Fruit fly (Drosophila melanogaster): ENCODE results near the gene zormin.
A peak's percentile ranks its signal among the peaks of the same experiment; 100 is the strongest.

The zormin gene

DNA sequence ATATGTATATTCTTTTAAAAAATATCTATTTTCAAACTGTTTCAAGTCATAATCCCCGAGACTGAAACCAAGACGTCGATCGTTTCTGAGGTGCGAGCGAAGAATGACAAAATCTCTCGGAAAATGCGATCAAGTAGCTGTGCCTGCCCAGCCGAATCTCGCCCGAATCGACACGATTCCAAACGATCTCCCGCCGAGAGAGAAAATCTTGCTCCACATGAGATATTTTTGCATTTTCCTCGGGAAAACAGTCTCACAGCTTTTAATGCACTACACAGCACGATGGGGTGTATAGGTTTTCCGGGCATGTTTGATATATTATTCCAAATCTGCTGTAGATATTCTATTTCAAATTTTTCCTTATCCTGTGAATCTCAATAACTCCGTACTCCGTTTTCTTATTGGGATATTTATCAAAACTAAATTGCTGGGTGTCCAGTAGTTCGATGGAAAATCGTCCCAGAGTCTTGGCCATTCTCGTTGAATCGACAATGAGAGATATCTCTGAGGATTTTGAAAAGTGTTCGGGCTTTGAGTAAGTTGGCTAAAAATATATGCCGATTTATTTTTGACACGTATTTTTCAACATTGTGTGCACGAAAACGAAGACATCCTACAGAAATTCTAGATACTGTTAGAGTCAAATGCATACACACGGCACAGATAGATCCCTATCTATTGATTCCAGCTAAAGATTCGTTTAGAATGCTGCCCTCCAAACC is 35.8 kb downstream of the zormin start, which contains the start of gene sls (continued):
- peak in 1 of 2 experiments; percentile 45 for TF ChIP-seq crp (GFP tag; optimal IDR thresholded peaks at IDR 0.05)
- TF ChIP-seq wor (GFP tag; IDR thresholded peaks at IDR 0.05) = peak; percentile 87
- peak; percentile 74 for TF ChIP-seq CG18764 (GFP tag; optimal IDR thresholded peaks at IDR 0.05)
- TF ChIP-seq CG6175 (GFP tag; IDR thresholded peaks at IDR 0.05) = peak; percentile 63; the same call in 1 of the 3 replicates
- peak; percentile 91 for TF ChIP-seq Optix (GFP tag; IDR thresholded peaks at IDR 0.05)
- peak; percentile 95 for TF ChIP-seq nmo (GFP tag; optimal IDR thresholded peaks at IDR 0.05)
- TF ChIP-seq CG13287 (GFP tag; IDR thresholded peaks at IDR 0.05; ENCODE audit: partially characterized antibody) = no peak
- peak; percentile 84 for TF ChIP-seq CG13894 (tag; optimal IDR thresholded peaks at IDR 0.05)
- TF ChIP-seq cas (GFP tag; IDR thresholded peaks at IDR 0.05) = peak; percentile 79
- peak; percentile 92 for TF ChIP-seq otp (GFP tag; IDR thresholded peaks at IDR 0.05)
- TF ChIP-seq CG2199 (GFP tag; IDR thresholded peaks at IDR 0.05) = no peak
- peak; percentile 82 for TF ChIP-seq NK7.1 (GFP tag; optimal IDR thresholded peaks at IDR 0.05)
- TF ChIP-seq Antp (GFP tag; optimal IDR thresholded peaks at IDR 0.05) = peak; percentile 86
- TF ChIP-seq Lim3 (GFP tag; IDR thresholded peaks at IDR 0.05) = peak; percentile 60; the same call in 1 of the 2 replicates
- no peak for TF ChIP-seq CG42726 (GFP tag; IDR thresholded peaks at IDR 0.05; ENCODE audit: partially characterized antibody)
- no peak for TF ChIP-seq yki (optimal IDR thresholded peaks at IDR 0.05)
- TF ChIP-seq CG30431 (GFP tag; optimal IDR thresholded peaks at IDR 0.05) = peak; percentile 87
- peak; percentile 82 for TF ChIP-seq maf-S (GFP tag; optimal IDR thresholded peaks at IDR 0.05)
- TF ChIP-seq CG8478 (optimal IDR thresholded peaks at IDR 0.05) = no peak
- peak; percentile 71 for TF ChIP-seq CG5245 (GFP tag; optimal IDR thresholded peaks at IDR 0.05)
- TF ChIP-seq dan (GFP tag; IDR thresholded peaks at IDR 0.05) = peak; percentile 66; the same call in 1 of the 2 replicates
- no peak for TF ChIP-seq CG34224 (GFP tag; IDR thresholded peaks at IDR 0.05; ENCODE audit: partially characterized antibody)
- TF ChIP-seq CG6854 (GFP tag; optimal IDR thresholded peaks at IDR 0.05) = peak; percentile 46
- peak; percentile 81; the same call in 2 of the 3 replicates for TF ChIP-seq C15 (GFP tag; IDR thresholded peaks at IDR 0.05)
- TF ChIP-seq CG31388 (GFP tag; optimal IDR thresholded peaks at IDR 0.05) = peak; percentile 61
- peak; percentile 69 for TF ChIP-seq CG17802 (tag; optimal IDR thresholded peaks at IDR 0.05)
- TF ChIP-seq CG7963 (GFP tag; IDR thresholded peaks at IDR 0.05; ENCODE audit: partially characterized antibody) = no peak
- TF ChIP-seq CG1602 (GFP tag; optimal IDR thresholded peaks at IDR 0.05) = peak; percentile 91
- TF ChIP-seq luna (GFP tag; optimal IDR thresholded peaks at IDR 0.05) = no peak
- peak; percentile 88 for TF ChIP-seq tgo (GFP tag; IDR thresholded peaks at IDR 0.05)
- TF ChIP-seq esg (GFP tag; conservative IDR thresholded peaks at IDR 0.05) = peak; percentile 88
- peak; percentile 74 for TF ChIP-seq exex (tag; optimal IDR thresholded peaks at IDR 0.05)
- no peak for TF ChIP-seq CG2129 (GFP tag; IDR thresholded peaks at IDR 0.05; ENCODE audit: partially characterized antibody)
- no peak for TF ChIP-seq Bgb (GFP tag; IDR thresholded peaks at IDR 0.05; ENCODE audit: partially characterized antibody)
- peak; percentile 86 for TF ChIP-seq CG11504 (tag; optimal IDR thresholded peaks at IDR 0.05)
- peak; percentile 94 for TF ChIP-seq Rfx (GFP tag; IDR thresholded peaks at IDR 0.05)
- TF ChIP-seq chif (GFP tag; optimal IDR thresholded peaks at IDR 0.05) = peak; percentile 91 to 96
- peak; percentile 83 for TF ChIP-seq trh (GFP tag; optimal IDR thresholded peaks at IDR 0.05)
- peak; percentile 78 for TF ChIP-seq bowl (GFP tag; IDR thresholded peaks at IDR 0.05)
- TF ChIP-seq CG8944 (GFP tag; optimal IDR thresholded peaks at IDR 0.05) = peak; percentile 94
- TF ChIP-seq Usf (GFP tag; optimal IDR thresholded peaks at IDR 0.05) = peak; percentile 85
- peak; percentile 45 for TF ChIP-seq kah (GFP tag; optimal IDR thresholded peaks at IDR 0.05)
- TF ChIP-seq Lpt (GFP tag; optimal IDR thresholded peaks at IDR 0.05) = no peak
- TF ChIP-seq CG4360 (GFP tag; IDR thresholded peaks at IDR 0.05) = peak; percentile 55; the same call in 1 of the 2 replicates
- peak; percentile 94 for TF ChIP-seq bab2 (GFP tag; optimal IDR thresholded peaks at IDR 0.05)
- no peak for TF ChIP-seq Sin3A (optimal IDR thresholded peaks at IDR 0.05)
- no peak for TF ChIP-seq kni (GFP tag; optimal IDR thresholded peaks at IDR 0.05)
- peak; percentile 85 for TF ChIP-seq CG11723 (GFP tag; optimal IDR thresholded peaks at IDR 0.05)
- TF ChIP-seq z (GFP tag; IDR thresholded peaks at IDR 0.05) = peak; percentile 72; the same call in 1 of the 3 replicates
- TF ChIP-seq CG9437 (GFP tag; optimal IDR thresholded peaks at IDR 0.05) = peak; percentile 78

Data from whole organism, embryonic.